3 fruit fly cellular contexts compared by ENCODE assay signal in genomic region chr2L:21149053-21149452, dm6.
TF ChIP-seq lines count a peak whose summit lies in the region.

No protein-coding gene starts in this region.

TF ChIP-seq in whole organism, embryonic, 481 proteins besides CTCF, POLR2A, EP300 and RAD21 (continued from another document and continues in another):
- TF ChIP-seq Nf-YB (GFP tag; optimal IDR thresholded peaks at IDR 0.05; lab: Kevin White, UChicago) (peak; percentile 26), CHES-1-like (GFP tag; optimal IDR thresholded peaks at IDR 0.05; lab: Kevin White, UChicago) (no peak), wdn (GFP tag; IDR thresholded peaks at IDR 0.05; lab: Robert Waterston, UW) (peak; percentile 34; the same call in 1 of the 2 replicates), CG15514 (GFP tag; optimal IDR thresholded peaks at IDR 0.05; lab: Kevin White, UChicago) (peak; percentile 80), Antp (GFP tag; optimal IDR thresholded peaks at IDR 0.05; lab: Kevin White, UChicago) (peak; percentile 14), grau (tag; optimal IDR thresholded peaks at IDR 0.05; lab: Kevin White, UChicago) (peak; percentile 63), Eip74EF (GFP tag; optimal IDR thresholded peaks at IDR 0.05; lab: Kevin White, UChicago) (peak in 1 of 2 experiments; percentile 48), ap (GFP tag; IDR thresholded peaks at IDR 0.05; lab: Robert Waterston, UW) (peak; percentile 13; the same call in 1 of the 2 replicates), Ada2b (GFP tag; IDR thresholded peaks at IDR 0.05; lab: Robert Waterston, UW) (peak; percentile 55), D (optimal IDR thresholded peaks at IDR 0.05; lab: Kevin White, UChicago) (no peak), D (GFP tag; optimal IDR thresholded peaks at IDR 0.05; lab: Kevin White, UChicago) (no peak), jigr1 (GFP tag; IDR thresholded peaks at IDR 0.05; lab: Robert Waterston, UW) (no peak), CG31441 (GFP tag; IDR thresholded peaks at IDR 0.05; lab: Robert Waterston, UW) (peak; percentile 59; the same call in 1 of the 2 replicates), MBD-R2 (GFP tag; IDR thresholded peaks at IDR 0.05; lab: Robert Waterston, UW) (peak; percentile 62), CG4282 (GFP tag; optimal IDR thresholded peaks at IDR 0.05; lab: Kevin White, UChicago) (no peak), ttk (GFP tag; IDR thresholded peaks at IDR 0.05; lab: Robert Waterston, UW) (no peak), sr (GFP tag; IDR thresholded peaks at IDR 0.05; lab: Robert Waterston, UW) (no peak), CG14710 (tag; optimal IDR thresholded peaks at IDR 0.05; lab: Kevin White, UChicago) (peak; percentile 57), odd (GFP tag; optimal IDR thresholded peaks at IDR 0.05; lab: Kevin White, UChicago) (no peak), CG15601 (tag; optimal IDR thresholded peaks at IDR 0.05; lab: Kevin White, UChicago) (peak; percentile 29), gce (GFP tag; IDR thresholded peaks at IDR 0.05; lab: Robert Waterston, UW) (0 out of 3 replicates have a peak, but pooled peaks have one; percentile 38), Tbp (GFP tag; optimal IDR thresholded peaks at IDR 0.05; lab: Kevin White, UChicago) (no peak), Hr3 (GFP tag; optimal IDR thresholded peaks at IDR 0.05; lab: Kevin White, UChicago) (peak; percentile 41), CG7963 (GFP tag; IDR thresholded peaks at IDR 0.05; lab: Robert Waterston, UW; ENCODE audit: partially characterized antibody) (peak; percentile 39; the same call in 1 of the 3 replicates), Neu2 (GFP tag; optimal IDR thresholded peaks at IDR 0.05; lab: Kevin White, UChicago; ENCODE audit: borderline replicate concordance) (no peak), CG4617 (GFP tag; optimal IDR thresholded peaks at IDR 0.05; lab: Kevin White, UChicago; ENCODE audit: borderline replicate concordance) (no peak), CG13775 (GFP tag; optimal IDR thresholded peaks at IDR 0.05; lab: Kevin White, UChicago) (peak; percentile 20), exex (tag; optimal IDR thresholded peaks at IDR 0.05; lab: Kevin White, UChicago) (peak; percentile 27), CG17359 (tag; optimal IDR thresholded peaks at IDR 0.05; lab: Kevin White, UChicago) (peak; percentile 67), Lhr (GFP tag; optimal IDR thresholded peaks at IDR 0.05; lab: Kevin White, UChicago) (peak; percentile 70), CG13424 (tag; optimal IDR thresholded peaks at IDR 0.05; lab: Kevin White, UChicago) (peak; percentile 37), mld (GFP tag; IDR thresholded peaks at IDR 0.05; lab: Robert Waterston, UW; ENCODE audit: partially characterized antibody) (no peak), stc (GFP tag; IDR thresholded peaks at IDR 0.05; lab: Robert Waterston, UW) (peak; percentile 54; the same call in 1 of the 2 replicates), Atf6 (GFP tag; IDR thresholded peaks at IDR 0.05; lab: Robert Waterston, UW) (peak; percentile 52; the same call in 1 of the 2 replicates), CG16813 (GFP tag; IDR thresholded peaks at IDR 0.05; lab: Robert Waterston, UW; ENCODE audit: partially characterized antibody) (peak; percentile 45; the same call in 1 of the 3 replicates), ci (GFP tag; IDR thresholded peaks at IDR 0.05; lab: Robert Waterston, UW) (peak; percentile 77; the same call in 2 of the 3 replicates), Meics (GFP tag; optimal IDR thresholded peaks at IDR 0.05; lab: Kevin White, UChicago) (peak; percentile 67), CG32532 (GFP tag; IDR thresholded peaks at IDR 0.05; lab: Robert Waterston, UW) (peak; percentile 79), bsh (GFP tag; optimal IDR thresholded peaks at IDR 0.05; lab: Kevin White, UChicago) (peak in 1 of 2 experiments; percentile 67), sd (tag; optimal IDR thresholded peaks at IDR 0.05; lab: Kevin White, UChicago) (no peak), CG1233 (GFP tag; optimal IDR thresholded peaks at IDR 0.05; lab: Kevin White, UChicago) (peak; percentile 27)

TF ChIP-seq in whole organism, prepupa, 60 proteins besides CTCF, POLR2A, EP300 and RAD21 (continued from another document):
- TF ChIP-seq eg (GFP tag; IDR thresholded peaks at IDR 0.05; lab: Robert Waterston, UW) (no peak), dac (GFP tag; optimal IDR thresholded peaks at IDR 0.05; lab: Kevin White, UChicago) (no peak), CG3919 (GFP tag; optimal IDR thresholded peaks at IDR 0.05; lab: Kevin White, UChicago) (no peak), CG31627 (GFP tag; optimal IDR thresholded peaks at IDR 0.05; lab: Kevin White, UChicago) (peak; percentile 27), CG11762 (GFP tag; optimal IDR thresholded peaks at IDR 0.05; lab: Kevin White, UChicago; ENCODE audit: insufficient read depth) (no peak), fd85E (GFP tag; optimal IDR thresholded peaks at IDR 0.05; lab: Kevin White, UChicago) (no peak), CG8632 (GFP tag; optimal IDR thresholded peaks at IDR 0.05; lab: Kevin White, UChicago) (no peak), Sox14 (GFP tag; optimal IDR thresholded peaks at IDR 0.05; lab: Kevin White, UChicago) (no peak), CG32006 (GFP tag; optimal IDR thresholded peaks at IDR 0.05; lab: Kevin White, UChicago) (no peak), CG3032 (tag; optimal IDR thresholded peaks at IDR 0.05; lab: Kevin White, UChicago) (peak; percentile 35), Sox15 (GFP tag; optimal IDR thresholded peaks at IDR 0.05; lab: Kevin White, UChicago) (no peak), CG16779 (tag; optimal IDR thresholded peaks at IDR 0.05; lab: Kevin White, UChicago) (no peak), ss (GFP tag; optimal IDR thresholded peaks at IDR 0.05; lab: Kevin White, UChicago) (no peak), vri (GFP tag; optimal IDR thresholded peaks at IDR 0.05; lab: Kevin White, UChicago) (no peak), CG6854 (GFP tag; optimal IDR thresholded peaks at IDR 0.05; lab: Kevin White, UChicago) (no peak), acj6 (GFP tag; optimal IDR thresholded peaks at IDR 0.05; lab: Kevin White, UChicago) (peak; percentile 20), fd59A (GFP tag; optimal IDR thresholded peaks at IDR 0.05; lab: Kevin White, UChicago) (no peak), Met (GFP tag; optimal IDR thresholded peaks at IDR 0.05; lab: Kevin White, UChicago) (no peak), svp (GFP tag; lab: Kevin White, UChicago) (no peak), Eip75B (GFP tag; optimal IDR thresholded peaks at IDR 0.05; lab: Kevin White, UChicago) (no peak), achi (GFP tag; optimal IDR thresholded peaks at IDR 0.05; lab: Kevin White, UChicago) (no peak), Gug (GFP tag; IDR thresholded peaks at IDR 0.05; lab: Robert Waterston, UW) (no peak), CG8119 (GFP tag; IDR thresholded peaks at IDR 0.05; lab: Robert Waterston, UW) (no peak; the same call in 2 of the 3 replicates), CG15336 (GFP tag; IDR thresholded peaks at IDR 0.05; lab: Robert Waterston, UW) (peak; percentile 71), CG34406 (GFP tag; optimal IDR thresholded peaks at IDR 0.05; lab: Kevin White, UChicago) (no peak), Eip93F (GFP tag; optimal IDR thresholded peaks at IDR 0.05; lab: Kevin White, UChicago) (no peak), pdm3 (GFP tag; optimal IDR thresholded peaks at IDR 0.05; lab: Kevin White, UChicago) (no peak), Ets96B (tag; optimal IDR thresholded peaks at IDR 0.05; lab: Kevin White, UChicago) (peak; percentile 53), CG9139 (GFP tag; optimal IDR thresholded peaks at IDR 0.05; lab: Kevin White, UChicago) (no peak), CG6792 (GFP tag; optimal IDR thresholded peaks at IDR 0.05; lab: Kevin White, UChicago) (no peak), Hr4 (GFP tag; optimal IDR thresholded peaks at IDR 0.05; lab: Kevin White, UChicago) (no peak), spab (GFP tag; optimal IDR thresholded peaks at IDR 0.05; lab: Kevin White, UChicago) (no peak), CG10669 (GFP tag; optimal IDR thresholded peaks at IDR 0.05; lab: Kevin White, UChicago) (no peak), CG11294 (GFP tag; IDR thresholded peaks at IDR 0.05; lab: Robert Waterston, UW) (no peak), OdsH (GFP tag; optimal IDR thresholded peaks at IDR 0.05; lab: Kevin White, UChicago) (no peak), Sox102F (GFP tag; optimal IDR thresholded peaks at IDR 0.05; lab: Kevin White, UChicago) (no peak)
TF ChIP-seq in whole organism, prepupa: peak in this region for 11.

TF ChIP-seq in whole organism, wandering third instar larva, 38 proteins besides CTCF, POLR2A, EP300 and RAD21 (continued from another document):
- peak; percentile 39 for TF ChIP-seq HLH106 (tag; optimal IDR thresholded peaks at IDR 0.05; lab: Kevin White, UChicago)
- no peak for TF ChIP-seq OdsH (GFP tag; optimal IDR thresholded peaks at IDR 0.05; lab: Kevin White, UChicago)
- TF ChIP-seq usp (GFP tag; optimal IDR thresholded peaks at IDR 0.05; lab: Kevin White, UChicago) = no peak
- TF ChIP-seq Dif (GFP tag; optimal IDR thresholded peaks at IDR 0.05; lab: Kevin White, UChicago; ENCODE audit: partially characterized antibody) = no peak
- TF ChIP-seq sv (GFP tag; optimal IDR thresholded peaks at IDR 0.05; lab: Kevin White, UChicago) = peak; percentile 46
- TF ChIP-seq Abd-B (GFP tag; optimal IDR thresholded peaks at IDR 0.05; lab: Kevin White, UChicago) = no peak
- TF ChIP-seq Hr83 (GFP tag; optimal IDR thresholded peaks at IDR 0.05; lab: Kevin White, UChicago; ENCODE audit: poor library complexity, severe bottlenecking) = peak; percentile 48
TF ChIP-seq in whole organism, wandering third instar larva: peak in this region for 8.
